Worm (Caenorhabditis elegans): ENCODE measurements around the gene fipr-1.

The fipr-1 gene

DNA sequence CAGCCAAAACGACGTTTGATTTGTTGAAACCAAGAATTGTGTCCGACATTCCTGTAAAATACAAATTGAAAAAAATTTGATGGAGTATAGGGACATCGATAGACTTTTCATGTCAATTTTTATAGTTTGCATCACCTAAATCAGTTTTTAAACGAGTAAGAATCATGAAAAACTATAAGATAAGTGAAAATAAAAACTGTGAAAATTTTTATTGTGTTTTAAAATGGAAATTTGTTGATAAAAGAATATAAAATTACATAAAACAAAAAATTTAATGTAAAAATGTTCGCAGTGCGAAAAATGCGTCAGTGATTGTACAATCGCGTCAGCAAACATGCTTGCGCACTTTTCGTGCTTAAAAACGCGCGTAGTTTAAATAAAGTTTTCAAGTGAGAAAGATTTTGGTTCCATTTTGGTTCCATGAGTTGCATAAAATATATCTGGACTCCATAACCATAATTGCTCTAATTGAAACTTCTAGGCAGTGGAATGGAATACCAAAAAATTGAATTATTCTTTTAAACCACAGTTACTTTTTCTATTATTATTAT lies 18.1 kb downstream of the fipr-1 start, which contains the start of gene tomm-20 (continued):
- TF ChIP-seq madf-10 (tag; optimal IDR thresholded peaks at IDR 0.05) (peak; percentile 58), sptf-2 (GFP tag; optimal IDR thresholded peaks at IDR 0.05) (no peak), ceh-58 (GFP tag; IDR thresholded peaks at IDR 0.05) (no peak), nhr-90 (tag; optimal IDR thresholded peaks at IDR 0.05) (no peak), B0336.3 (GFP tag; IDR thresholded peaks at IDR 0.05) (peak; percentile 78), repo-1 (tag; optimal IDR thresholded peaks at IDR 0.05) (peak; percentile 83), xnd-1 (tag; optimal IDR thresholded peaks at IDR 0.05) (peak; percentile 54), zim-3 (tag; optimal IDR thresholded peaks at IDR 0.05) (no peak), egrh-3 (GFP tag; IDR thresholded peaks at IDR 0.05) (no peak), F57C9.4 (tag; optimal IDR thresholded peaks at IDR 0.05) (no peak), cebp-2 (GFP tag; IDR thresholded peaks at IDR 0.05) (no peak), ccch-3 (GFP tag; optimal IDR thresholded peaks at IDR 0.05) (no peak), egl-18 (GFP tag; IDR thresholded peaks at IDR 0.05) (0 out of 2 replicates have a peak, but pooled peaks have one; percentile 66), ZK185.1 (tag; optimal IDR thresholded peaks at IDR 0.05; ENCODE audit: poor library complexity, severe bottlenecking) (peak; percentile 92), madf-3 (GFP tag; IDR thresholded peaks at IDR 0.05) (peak; percentile 87), aptf-2 (GFP tag; conservative IDR thresholded peaks at IDR 0.05) (no peak), ztf-25 (GFP tag; IDR thresholded peaks at IDR 0.05) (no peak), zfh-2 (GFP tag; conservative IDR thresholded peaks at IDR 0.05) (no peak), snpc-3.4 (tag; optimal IDR thresholded peaks at IDR 0.05) (peak; percentile 80), sdz-38 (tag; optimal IDR thresholded peaks at IDR 0.05) (no peak), sea-2 (GFP tag; IDR thresholded peaks at IDR 0.05) (no peak), ztf-6 (GFP tag; IDR thresholded peaks at IDR 0.05) (0 out of 2 replicates have a peak, but pooled peaks have one; percentile 19), hmg-20 (GFP tag; IDR thresholded peaks at IDR 0.05) (peak; percentile 77; the same call in 1 of the 2 replicates), K12H6.12 (tag; optimal IDR thresholded peaks at IDR 0.05) (peak; percentile 39), Y95B8A.8 (GFP tag; IDR thresholded peaks at IDR 0.05) (no peak), cebp-1 (GFP tag; IDR thresholded peaks at IDR 0.05) (no peak), cebp-1 (tag; optimal IDR thresholded peaks at IDR 0.05) (peak; percentile 85), ceh-91 (GFP tag; IDR thresholded peaks at IDR 0.05) (peak; percentile 10; the same call in 1 of the 2 replicates), lin-54 (GFP tag; optimal IDR thresholded peaks at IDR 0.05) (peak; percentile 98), D2030.7 (GFP tag; IDR thresholded peaks at IDR 0.05) (peak; percentile 62), snpc-4 (GFP tag; optimal IDR thresholded peaks at IDR 0.05) (peak; percentile 47), snpc-4 (tag; optimal IDR thresholded peaks at IDR 0.05) (peak; percentile 77 to 85 (median 78)), mxl-1 (tag; optimal IDR thresholded peaks at IDR 0.05) (no peak), hlh-12 (tag; optimal IDR thresholded peaks at IDR 0.05) (no peak), F52B5.7 (tag; optimal IDR thresholded peaks at IDR 0.05) (no peak), ztf-3 (GFP tag; optimal IDR thresholded peaks at IDR 0.05) (no peak), Y67H2A.10 (GFP tag; conservative IDR thresholded peaks at IDR 0.05) (no peak), athp-1 (tag; optimal IDR thresholded peaks at IDR 0.05) (peak; percentile 23), B0019.2 (GFP tag; conservative IDR thresholded peaks at IDR 0.05) (0 out of 2 replicates have a peak, but pooled peaks have one; percentile 37), Y53F4B.3 (GFP tag; IDR thresholded peaks at IDR 0.05) (no peak), F49E8.2 (tag; optimal IDR thresholded peaks at IDR 0.05; ENCODE audit: insufficient read depth) (peak; percentile 56), let-526 (GFP tag; IDR thresholded peaks at IDR 0.05) (no peak), F55B11.4 (tag; optimal IDR thresholded peaks at IDR 0.05; ENCODE audit: borderline replicate concordance, insufficient read depth) (no peak), madf-6 (GFP tag; IDR thresholded peaks at IDR 0.05) (peak; percentile 86), let-607 (tag; optimal IDR thresholded peaks at IDR 0.05) (peak in 1 of 2 experiments; percentile 76), ceh-40 (GFP tag; IDR thresholded peaks at IDR 0.05) (no peak), ceh-79 (tag; optimal IDR thresholded peaks at IDR 0.05) (no peak), die-1 (tag; optimal IDR thresholded peaks at IDR 0.05) (peak; percentile 52), somi-1 (GFP tag; optimal IDR thresholded peaks at IDR 0.05) (peak; percentile 47)

Data from whole organism, young adult.